Fruit fly (Drosophila melanogaster): ENCODE data around the gene SNF4Agamma.

The SNF4Agamma gene

dm6 chr3R:21246492-21247061 lies 106.0 kb downstream of the SNF4Agamma start, which contains the start of gene ETHR (continued):
- TF ChIP-seq BtbVII (GFP tag; optimal IDR thresholded peaks at IDR 0.05) (no peak), CG2712 (tag; optimal IDR thresholded peaks at IDR 0.05) (no peak), pan (optimal IDR thresholded peaks at IDR 0.05) (no peak), pan (GFP tag; optimal IDR thresholded peaks at IDR 0.05 in 1 of 2, IDR thresholded peaks at IDR 0.05 in 1 of 2) (peak in 1 of 2 experiments; percentile 37), peb (GFP tag; IDR thresholded peaks at IDR 0.05) (no peak), ap (GFP tag; IDR thresholded peaks at IDR 0.05) (no peak), MESR4 (GFP tag; optimal IDR thresholded peaks at IDR 0.05) (no peak), CG30403 (GFP tag; optimal IDR thresholded peaks at IDR 0.05) (peak; percentile 26), Ets97D (GFP tag; optimal IDR thresholded peaks at IDR 0.05) (no peak), ara (GFP tag; IDR thresholded peaks at IDR 0.05) (no peak), al (GFP tag; IDR thresholded peaks at IDR 0.05) (0 out of 2 replicates have a peak, but pooled peaks have one; percentile 30), Hr3 (GFP tag; optimal IDR thresholded peaks at IDR 0.05) (no peak), pros (GFP tag; optimal IDR thresholded peaks at IDR 0.05) (no peak), dmrt99B (tag; optimal IDR thresholded peaks at IDR 0.05) (peak; percentile 17), p53 (GFP tag; optimal IDR thresholded peaks at IDR 0.05) (no peak), CG1647 (GFP tag; optimal IDR thresholded peaks at IDR 0.05) (no peak), Atf6 (GFP tag; IDR thresholded peaks at IDR 0.05) (peak; percentile 75), CG12391 (tag; optimal IDR thresholded peaks at IDR 0.05) (no peak), Doc3 (GFP tag; IDR thresholded peaks at IDR 0.05; ENCODE audit: partially characterized antibody) (no peak), CG10366 (GFP tag; IDR thresholded peaks at IDR 0.05) (peak; percentile 81), CG8281 (tag; optimal IDR thresholded peaks at IDR 0.05) (peak; percentile 54), Myb (GFP tag; optimal IDR thresholded peaks at IDR 0.05) (no peak), CkIIα-i1 (GFP tag; IDR thresholded peaks at IDR 0.05) (no peak), CG11695 (GFP tag; IDR thresholded peaks at IDR 0.05) (peak; percentile 62; the same call in 2 of the 3 replicates), ase (GFP tag; IDR thresholded peaks at IDR 0.05) (peak; percentile 20; the same call in 1 of the 3 replicates), CG15479 (GFP tag; optimal IDR thresholded peaks at IDR 0.05) (no peak), Sox102F (GFP tag; optimal IDR thresholded peaks at IDR 0.05) (peak; percentile 25), luna (GFP tag; optimal IDR thresholded peaks at IDR 0.05) (no peak), chinmo (GFP tag; IDR thresholded peaks at IDR 0.05; ENCODE audit: partially characterized antibody) (peak; percentile 84; the same call in 2 of the 4 replicates), Spps (tag; optimal IDR thresholded peaks at IDR 0.05) (no peak), kay (GFP tag; optimal IDR thresholded peaks at IDR 0.05) (peak; percentile 48), CG4730 (GFP tag; IDR thresholded peaks at IDR 0.05) (no peak), CG7745 (tag; optimal IDR thresholded peaks at IDR 0.05) (no peak), kni (GFP tag; optimal IDR thresholded peaks at IDR 0.05) (no peak), fu2 (GFP tag; optimal IDR thresholded peaks at IDR 0.05) (no peak), CHES-1-like (GFP tag; optimal IDR thresholded peaks at IDR 0.05) (no peak), CG14050 (GFP tag; IDR thresholded peaks at IDR 0.05) (no peak), CG18011 (GFP tag; optimal IDR thresholded peaks at IDR 0.05) (peak; percentile 43), CG16863 (GFP tag; optimal IDR thresholded peaks at IDR 0.05) (no peak), crol (GFP tag; IDR thresholded peaks at IDR 0.05) (peak; percentile 88), CG11398 (GFP tag; optimal IDR thresholded peaks at IDR 0.05) (no peak), btn (GFP tag; optimal IDR thresholded peaks at IDR 0.05) (no peak), ems (GFP tag; optimal IDR thresholded peaks at IDR 0.05) (no peak), tgo (GFP tag; IDR thresholded peaks at IDR 0.05) (peak; percentile 44; the same call in 1 of the 3 replicates), vfl (GFP tag; optimal IDR thresholded peaks at IDR 0.05) (no peak), nom (GFP tag; optimal IDR thresholded peaks at IDR 0.05) (no peak), Camta (GFP tag; optimal IDR thresholded peaks at IDR 0.05) (no peak), CG10147 (GFP tag; optimal IDR thresholded peaks at IDR 0.05) (peak; percentile 47), CG9932 (GFP tag; IDR thresholded peaks at IDR 0.05) (no peak; the same call in 1 of the 2 replicates), CG9437 (GFP tag; optimal IDR thresholded peaks at IDR 0.05) (peak; percentile 65), H15 (GFP tag; IDR thresholded peaks at IDR 0.05) (no peak)
